Worm (Caenorhabditis elegans) whole organism, L3 larva: Measurements from ENCODE around the gene ints-6.

Experiments used
- ama-1 ChIP-seq: fragments of 150-350 bp; optimal IDR thresholded peaks from 2 replicates; lab custom pipeline; 2018
- elt-2 ChIP-seq: sonication (generic microtip); optimal IDR thresholded peaks from 2 replicates; lab custom pipeline; 2016; ENCODE audit warnings: missing genetic modification reagents, mild to moderate bottlenecking, missing genetic modification characterization, missing compliant biosample characterization
- fkh-10 ChIP-seq: sonication (generic microtip); optimal IDR thresholded peaks from 2 replicates; lab custom pipeline; 2017; ENCODE audit warnings: missing biosample characterization, missing genetic modification reagents, missing genetic modification characterization
- nhr-77 ChIP-seq: fragments of 150-350 bp; optimal IDR thresholded peaks from 2 replicates; lab custom pipeline; 2014; ENCODE audit warnings: missing biosample characterization, missing genetic modification characterization
- pha-4 ChIP-seq: fragments of 150-350 bp; optimal IDR thresholded peaks from 2 replicates; lab custom pipeline; 2014; ENCODE audit warnings: missing biosample characterization, missing genetic modification reagents, missing genetic modification characterization
- snpc-4 ChIP-seq: fragments of 150-350 bp; optimal IDR thresholded peaks from 2 replicates; lab custom pipeline; 2014; ENCODE audit warnings: missing biosample characterization, missing genetic modification characterization

ce11 chrIV:8722801-8723200 lies 31.3 kb downstream of the ints-6 start:
- TF ChIP-seq ama-1 (lab: Kevin White, UChicago) (no peak), pha-4 (tag; lab: Kevin White, UChicago) (no peak), fkh-10 (GFP tag; lab: Kevin White, UChicago) (no peak), nhr-77 (tag; lab: Kevin White, UChicago) (no peak), snpc-4 (tag; lab: Kevin White, UChicago) (no peak), elt-2 (tag; lab: Kevin White, UChicago) (no peak)
